Fruit fly (Drosophila melanogaster): ENCODE results near the gene CG6073.

CG6073 gene

DNA sequence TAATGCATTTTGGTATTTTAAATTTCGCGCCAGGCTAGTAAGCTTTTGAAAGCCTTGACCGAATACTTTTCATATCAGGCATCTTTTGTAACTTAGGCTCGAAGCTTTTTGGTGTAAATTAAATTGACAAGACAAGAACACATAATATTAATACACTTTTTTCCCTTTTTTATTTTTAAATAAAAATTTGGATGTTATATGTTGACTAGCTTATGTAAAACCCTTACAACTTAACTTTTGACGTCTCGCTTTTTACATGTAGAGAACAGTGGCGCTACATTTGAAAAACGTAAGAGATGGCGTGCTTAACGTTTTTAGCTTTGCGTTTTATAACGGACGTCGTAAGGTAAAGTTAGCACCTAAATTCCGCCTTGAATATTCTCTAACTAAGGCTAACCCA is 51.4 kb downstream of the CG6073 start:
- TF ChIP-seq CG17806 (tag; optimal IDR thresholded peaks at IDR 0.05) (no peak), rn (GFP tag; IDR thresholded peaks at IDR 0.05) (no peak)
